Fruit fly (Drosophila melanogaster) whole organism, embryonic: ENCODE results near the gene Rai1.

Experiments used
- Ada2b ChIP-seq: fragments of 200-800 bp; sonication (Bioruptor generic); IDR thresholded peaks from 2 replicates; pipeline ENCODE4 v1.3.6; 2022; ENCODE audit warnings: missing biosample characterization, missing genetic modification characterization
- Atf6 ChIP-seq: fragments of 200-800 bp; sonication (Bioruptor generic); IDR thresholded peaks from 2 replicates; pipeline ENCODE4 v1.3.6; 2022; ENCODE audit warnings: missing biosample characterization, missing genetic modification characterization
- Blimp-1 ChIP-seq: fragments of 200-800 bp; sonication (Bioruptor generic); optimal IDR thresholded peaks from 3 replicates; lab custom pipeline; 2018; ENCODE audit warnings: missing biosample characterization, missing genetic modification characterization, mild to moderate bottlenecking, moderate library complexity, missing genetic modification reagents
- Bteb2 ChIP-seq: fragments of 200-800 bp; sonication (Bioruptor generic); optimal IDR thresholded peaks from 2 replicates; lab custom pipeline; 2016; ENCODE audit warnings: missing biosample characterization, missing genetic modification characterization
- CG10959 ChIP-seq: fragments of 200-800 bp; sonication (Bioruptor generic); IDR thresholded peaks from 2 replicates; pipeline ENCODE4 v1.3.6; 2022; ENCODE audit warnings: missing biosample characterization, missing genetic modification characterization
- CG11723 ChIP-seq: fragments of 200-800 bp; sonication (Bioruptor generic); optimal IDR thresholded peaks from 2 replicates; lab custom pipeline; 2017; ENCODE audit warnings: missing biosample characterization, mild to moderate bottlenecking, missing genetic modification characterization
- CG13123 ChIP-seq: fragments of 200-800 bp; sonication (Bioruptor generic); optimal IDR thresholded peaks from 2 replicates; lab custom pipeline; 2016; ENCODE audit warnings: missing biosample characterization, missing genetic modification characterization
- CG1602 ChIP-seq: fragments of 200-800 bp; sonication (Bioruptor generic); optimal IDR thresholded peaks from 3 replicates; lab custom pipeline; 2016; ENCODE audit warnings: missing biosample characterization, missing genetic modification characterization
- CG17359 ChIP-seq: fragments of 200-800 bp; sonication (Bioruptor generic); optimal IDR thresholded peaks from 3 replicates; lab custom pipeline; 2018; ENCODE audit warnings: missing biosample characterization, mild to moderate bottlenecking, missing genetic modification characterization, moderate library complexity
- CG17568 ChIP-seq: fragments of 200-800 bp; sonication (Bioruptor generic); optimal IDR thresholded peaks from 2 replicates; lab custom pipeline; 2018; ENCODE audit warnings: missing biosample characterization, mild to moderate bottlenecking, missing genetic modification characterization, moderate library complexity
- CG1792 ChIP-seq: fragments of 200-800 bp; sonication (Bioruptor generic); optimal IDR thresholded peaks from 2 replicates; lab custom pipeline; 2016; ENCODE audit warnings: missing biosample characterization, missing genetic modification characterization
- CG18764 ChIP-seq: fragments of 200-800 bp; sonication (Bioruptor generic); optimal IDR thresholded peaks from 3 replicates; lab custom pipeline; 2016; ENCODE audit warnings: missing biosample characterization, missing genetic modification characterization
- CG31224 ChIP-seq: fragments of 200-800 bp; sonication (Bioruptor generic); IDR thresholded peaks from 2 replicates; pipeline ENCODE4 v1.3.6; 2022; ENCODE audit warnings: missing biosample characterization, missing genetic modification characterization
- CG31441 ChIP-seq: fragments of 200-800 bp; sonication (Bioruptor generic); IDR thresholded peaks from 2 replicates; pipeline ENCODE4 v1.3.6; 2022; ENCODE audit warnings: missing biosample characterization, missing genetic modification characterization
- CG32767 ChIP-seq: fragments of 200-800 bp; sonication (Bioruptor generic); IDR thresholded peaks from 2 replicates; pipeline ENCODE4 v1.3.6; 2022; ENCODE audit warnings: missing biosample characterization, missing genetic modification characterization
- CG5180 ChIP-seq: fragments of 200-800 bp; sonication (Bioruptor generic); optimal IDR thresholded peaks from 3 replicates; lab custom pipeline; 2017; ENCODE audit warnings: missing biosample characterization, missing genetic modification characterization, mild to moderate bottlenecking, moderate library complexity, missing genetic modification reagents
- CG5245 ChIP-seq: fragments of 200-800 bp; sonication (Bioruptor generic); optimal IDR thresholded peaks from 3 replicates; lab custom pipeline; 2016; ENCODE audit warnings: missing biosample characterization, missing genetic modification characterization
- CG5953 ChIP-seq: fragments of 200-800 bp; sonication (Bioruptor generic); IDR thresholded peaks from 2 replicates; pipeline ENCODE4 v1.3.6; 2022; ENCODE audit warnings: missing biosample characterization, missing genetic modification characterization
- CG6765 ChIP-seq: fragments of 200-800 bp; sonication (Bioruptor generic); optimal IDR thresholded peaks from 3 replicates; lab custom pipeline; 2017; ENCODE audit warnings: missing biosample characterization, mild to moderate bottlenecking, missing genetic modification characterization
- CG7556 ChIP-seq: fragments of 200-800 bp; sonication (Bioruptor generic); optimal IDR thresholded peaks from 2 replicates; lab custom pipeline; 2017; ENCODE audit warnings: missing biosample characterization, mild to moderate bottlenecking, missing genetic modification characterization
- CG7839 ChIP-seq: fragments of 200-800 bp; sonication (Bioruptor generic); optimal IDR thresholded peaks from 3 replicates; lab custom pipeline; 2018; ENCODE audit warnings: missing biosample characterization, mild to moderate bottlenecking, missing genetic modification characterization, moderate library complexity
- CG8359 ChIP-seq: fragments of 200-800 bp; sonication (Bioruptor generic); optimal IDR thresholded peaks from 2 replicates; lab custom pipeline; 2017; ENCODE audit warnings: missing biosample characterization, mild to moderate bottlenecking, missing genetic modification characterization, borderline replicate concordance
- CG9797 ChIP-seq: fragments of 200-800 bp; sonication (Bioruptor generic); optimal IDR thresholded peaks from 3 replicates; lab custom pipeline; 2018; ENCODE audit warnings: missing biosample characterization, mild to moderate bottlenecking, missing genetic modification characterization
- Camta ChIP-seq: fragments of 200-800 bp; sonication (Bioruptor generic); optimal IDR thresholded peaks from 2 replicates; lab custom pipeline; 2016; ENCODE audit warnings: missing biosample characterization, missing genetic modification characterization
- CoRest ChIP-seq: fragments of 200-800 bp; sonication (Bioruptor generic); optimal IDR thresholded peaks from 3 replicates; lab custom pipeline; 2018; ENCODE audit warnings: missing biosample characterization, mild to moderate bottlenecking, missing genetic modification characterization, moderate library complexity
- Elba2 ChIP-seq: fragments of 200-800 bp; sonication (Bioruptor generic); optimal IDR thresholded peaks from 3 replicates; lab custom pipeline; 2016; ENCODE audit warnings: missing biosample characterization, missing genetic modification characterization
- HHEX ChIP-seq: fragments of 200-800 bp; sonication (Bioruptor generic); optimal IDR thresholded peaks from 3 replicates; lab custom pipeline; 2017; ENCODE audit warnings: missing biosample characterization, mild to moderate bottlenecking, missing genetic modification characterization, missing genetic modification reagents
- HLHmδ ChIP-seq: fragments of 200-800 bp; sonication (Bioruptor generic); optimal IDR thresholded peaks from 2 replicates; lab custom pipeline; 2018; ENCODE audit warnings: missing biosample characterization, mild to moderate bottlenecking, missing genetic modification characterization, moderate library complexity
- Hr39 ChIP-seq: fragments of >200 bp; optimal IDR thresholded peaks from 2 replicates; lab custom pipeline; 2017
- MBD-R2 ChIP-seq: fragments of 200-800 bp; sonication (Bioruptor generic); IDR thresholded peaks from 2 replicates; pipeline ENCODE4 v1.3.6; 2022; ENCODE audit warnings: missing biosample characterization, missing genetic modification characterization
- Max ChIP-seq: fragments of 200-800 bp; sonication (Bioruptor generic); optimal IDR thresholded peaks from 2 replicates; lab custom pipeline; 2016; ENCODE audit warnings: missing biosample characterization, mild to moderate bottlenecking, missing genetic modification characterization
- Med ChIP-seq: fragments of 200-800 bp; sonication (Bioruptor generic); peaks from one replicate; lab custom pipeline; 2016; ENCODE audit warnings: missing biosample characterization, missing genetic modification characterization, mild to moderate bottlenecking, inconsistent platforms, moderate library complexity
- PHDP ChIP-seq: fragments of 200-800 bp; sonication (Bioruptor generic); optimal IDR thresholded peaks from 3 replicates; lab custom pipeline; 2018; ENCODE audit warnings: missing biosample characterization, mild to moderate bottlenecking, missing genetic modification characterization, moderate library complexity
- Rfx ChIP-seq: fragments of 200-800 bp; sonication (Bioruptor generic); IDR thresholded peaks from 2 replicates; pipeline ENCODE4 v1.3.6; 2022; ENCODE audit warnings: missing biosample characterization, missing genetic modification characterization
- Sox100B ChIP-seq: fragments of 200-800 bp; sonication (Bioruptor generic); optimal IDR thresholded peaks from 3 replicates; lab custom pipeline; 2018; ENCODE audit warnings: missing biosample characterization, mild to moderate bottlenecking, missing genetic modification characterization
- amos ChIP-seq: fragments of 200-800 bp; sonication (Bioruptor generic); IDR thresholded peaks from 2 replicates; pipeline ENCODE4 v1.3.6; 2022; ENCODE audit warnings: missing biosample characterization, missing genetic modification characterization; ENCODE audit not compliant: partially characterized antibody
- eve ChIP-seq, 2 experiments: fragments of >200 bp; optimal IDR thresholded peaks; 2 replicates each; lab custom pipeline; 2017; ENCODE audit warnings: missing biosample characterization in 2 of 2, missing genetic modification characterization in 2 of 2
- fru ChIP-seq: fragments of >200 bp; optimal IDR thresholded peaks from 2 replicates; lab custom pipeline; 2017
- gem ChIP-seq: fragments of 200-800 bp; sonication (Bioruptor generic); optimal IDR thresholded peaks from 2 replicates; lab custom pipeline; 2019; ENCODE audit warnings: missing biosample characterization, mild to moderate bottlenecking, missing genetic modification characterization, moderate library complexity
- gro ChIP-seq: fragments of 200-800 bp; sonication (Bioruptor generic); optimal IDR thresholded peaks from 2 replicates; lab custom pipeline; 2016; ENCODE audit warnings: missing biosample characterization, missing genetic modification characterization
- ind ChIP-seq: fragments of 200-800 bp; sonication (Bioruptor generic); optimal IDR thresholded peaks from 3 replicates; lab custom pipeline; 2016; ENCODE audit warnings: missing biosample characterization, missing genetic modification characterization
- kay ChIP-seq: fragments of 200-800 bp; sonication (Bioruptor generic); optimal IDR thresholded peaks from 2 replicates; lab custom pipeline; 2016; ENCODE audit warnings: missing biosample characterization, missing genetic modification characterization
- lmd ChIP-seq: fragments of 200-800 bp; sonication (Bioruptor generic); IDR thresholded peaks from 2 replicates; pipeline ENCODE4 v1.3.6; 2022; ENCODE audit warnings: missing biosample characterization, missing genetic modification characterization
- maf-S ChIP-seq: fragments of 200-800 bp; sonication (Bioruptor generic); optimal IDR thresholded peaks from 2 replicates; lab custom pipeline; 2016; ENCODE audit warnings: missing biosample characterization, missing genetic modification characterization
- mld ChIP-seq: fragments of 200-800 bp; sonication (Bioruptor generic); IDR thresholded peaks from 3 replicates; pipeline ENCODE4 v1.3.6; 2022; ENCODE audit warnings: missing biosample characterization, missing genetic modification characterization; ENCODE audit not compliant: partially characterized antibody
- oc ChIP-seq: fragments of 200-800 bp; sonication (Bioruptor generic); optimal IDR thresholded peaks from 2 replicates; lab custom pipeline; 2018; ENCODE audit warnings: missing biosample characterization, mild to moderate bottlenecking, missing genetic modification characterization, moderate library complexity
- org-1 ChIP-seq: fragments of 200-800 bp; sonication (Bioruptor generic); optimal IDR thresholded peaks from 2 replicates; lab custom pipeline; 2017; ENCODE audit warnings: missing biosample characterization, missing genetic modification characterization
- ro ChIP-seq: fragments of 200-800 bp; sonication (Bioruptor generic); IDR thresholded peaks from 2 replicates; pipeline ENCODE4 v1.3.6; 2022; ENCODE audit warnings: missing biosample characterization, missing genetic modification characterization
- tup ChIP-seq: fragments of 200-800 bp; sonication (Bioruptor generic); optimal IDR thresholded peaks from 2 replicates; lab custom pipeline; 2016; ENCODE audit warnings: missing biosample characterization, mild to moderate bottlenecking, missing genetic modification characterization, moderate library complexity
- tx ChIP-seq: fragments of 200-800 bp; sonication (Bioruptor generic); optimal IDR thresholded peaks from 2 replicates; lab custom pipeline; 2016; ENCODE audit warnings: missing biosample characterization, missing genetic modification characterization
- unpg ChIP-seq: fragments of 200-800 bp; sonication (Bioruptor generic); optimal IDR thresholded peaks from 3 replicates; lab custom pipeline; 2018; ENCODE audit warnings: missing biosample characterization, mild to moderate bottlenecking, missing genetic modification characterization, moderate library complexity
- vnd ChIP-seq: fragments of 200-800 bp; sonication (Bioruptor generic); IDR thresholded peaks from 3 replicates; pipeline ENCODE4 v1.3.6; 2022; ENCODE audit warnings: missing biosample characterization, missing genetic modification characterization; ENCODE audit not compliant: partially characterized antibody

Gene Rai1

DNA sequence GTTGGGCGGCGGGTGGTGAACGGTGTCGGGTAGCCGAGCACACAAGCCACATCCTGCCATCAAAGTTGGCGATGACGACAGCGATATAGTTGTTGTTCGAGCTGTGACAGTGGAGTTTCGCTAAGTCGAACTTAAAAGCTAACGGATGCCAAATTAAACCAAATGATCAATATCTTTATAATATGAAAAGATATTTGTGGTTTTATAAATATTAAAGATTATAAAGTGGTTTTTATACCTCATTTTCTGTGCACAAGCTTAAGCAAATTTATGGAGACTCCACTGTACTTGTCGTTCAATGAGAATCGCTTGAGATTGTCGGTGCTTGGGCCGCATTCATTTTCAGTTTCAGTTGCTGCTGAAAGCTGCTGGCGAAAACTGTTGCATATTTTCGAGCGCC, 18.9 kb upstream of the Rai1 start (continued):
- TF ChIP-seq CG31224 (no peak), PHDP (tag; lab: Kevin White, UChicago) (peak; percentile 66), Max (GFP tag; lab: Kevin White, UChicago) (no peak), eve (GFP tag; optimal IDR thresholded peaks at IDR 0.05; lab: Kevin White, UChicago) (peak in 1 of 2 experiments; percentile 43), CG11723 (no peak), HHEX (peak; percentile 29), gro (GFP tag; lab: Kevin White, UChicago) (no peak), fru (lab: Kevin White, UChicago) (no peak), CG17359 (peak; percentile 58), oc (tag; lab: Kevin White, UChicago) (peak; percentile 33), kay (GFP tag; lab: Kevin White, UChicago) (peak; percentile 4), CG7556 (GFP tag; lab: Kevin White, UChicago) (peak; percentile 45), CG5180 (no peak), lmd (GFP tag; lab: Robert Waterston, UW) (peak; percentile 58), org-1 (GFP tag; lab: Kevin White, UChicago) (peak; percentile 14), CG5953 (GFP tag; lab: Robert Waterston, UW) (peak; percentile 41; the same call in 1 of the 2 replicates), amos (GFP tag; lab: Robert Waterston, UW) (no peak), CG18764 (GFP tag; lab: Kevin White, UChicago) (no peak), ind (peak; percentile 19), ro (GFP tag; lab: Robert Waterston, UW) (no peak), Camta (no peak), Bteb2 (no peak), CG31441 (peak; percentile 56), gem (tag; lab: Kevin White, UChicago) (peak; percentile 74), CG6765 (GFP tag; lab: Kevin White, UChicago) (no peak), MBD-R2 (no peak), CG9797 (GFP tag; lab: Kevin White, UChicago) (no peak), CG7839 (tag; lab: Kevin White, UChicago) (peak; percentile 70), Blimp-1 (GFP tag; lab: Kevin White, UChicago) (peak; percentile 63), CG10959 (GFP tag; lab: Robert Waterston, UW) (no peak), maf-S (GFP tag; lab: Kevin White, UChicago) (no peak), HLHmδ (GFP tag; lab: Kevin White, UChicago) (no peak), CG1792 (no peak), CG8359 (GFP tag; lab: Kevin White, UChicago) (no peak), Hr39 (no peak), unpg (GFP tag; lab: Kevin White, UChicago) (peak; percentile 74), Rfx (GFP tag; lab: Robert Waterston, UW) (peak; percentile 50), tup (GFP tag; lab: Kevin White, UChicago) (no peak), CG13123 (no peak), Med (peak; percentile 32), mld (no peak), vnd (GFP tag; lab: Robert Waterston, UW) (no peak), CG5245 (GFP tag; lab: Kevin White, UChicago) (peak; percentile 13), Sox100B (GFP tag; lab: Kevin White, UChicago) (peak; percentile 22), Atf6 (peak; percentile 47; the same call in 1 of the 2 replicates), CG17568 (GFP tag; lab: Kevin White, UChicago) (peak; percentile 9), CoRest (tag; lab: Kevin White, UChicago) (peak; percentile 58), tx (GFP tag; lab: Kevin White, UChicago) (no peak), CG32767 (0 out of 2 replicates have a peak, but pooled peaks have one; percentile 35), Elba2 (GFP tag; lab: Kevin White, UChicago) (no peak), CG1602 (GFP tag; lab: Kevin White, UChicago) (peak; percentile 9), Ada2b (GFP tag; lab: Robert Waterston, UW) (peak; percentile 63; the same call in 1 of the 2 replicates)
